Worm (Caenorhabditis elegans): ENCODE measurements around the gene F19C6.3.

Gene F19C6.3

ce11 chrX:10049160-10049559 lies 40.6 kb upstream of the F19C6.3 start, which contains the start of gene gnrr-3:
Gene gnrr-3, plus strand, starts transcription at chrX:10049460.
- TF ChIP-seq fos-1 (tag; optimal IDR thresholded peaks at IDR 0.05) (no peak), ceh-28 (tag; optimal IDR thresholded peaks at IDR 0.05) (no peak), nhr-11 (tag; optimal IDR thresholded peaks at IDR 0.05) (no peak), unc-62 (GFP tag; optimal IDR thresholded peaks at IDR 0.05) (no peak), ceh-82 (tag; optimal IDR thresholded peaks at IDR 0.05) (no peak), ama-1 (optimal IDR thresholded peaks at IDR 0.05) (no peak), ztf-11 (tag; optimal IDR thresholded peaks at IDR 0.05) (no peak), nhr-77 (tag; optimal IDR thresholded peaks at IDR 0.05) (no peak), fkh-2 (tag; optimal IDR thresholded peaks at IDR 0.05) (no peak), nhr-25 (tag; optimal IDR thresholded peaks at IDR 0.05) (no peak), lsy-12 (tag; optimal IDR thresholded peaks at IDR 0.05) (no peak), tbx-2 (tag; optimal IDR thresholded peaks at IDR 0.05) (no peak), lin-15B (tag; optimal IDR thresholded peaks at IDR 0.05) (no peak), ZK546.5 (tag; optimal IDR thresholded peaks at IDR 0.05) (no peak), nhr-67 (tag; optimal IDR thresholded peaks at IDR 0.05) (no peak), aly-2 (tag; optimal IDR thresholded peaks at IDR 0.05) (no peak), pqm-1 (tag; optimal IDR thresholded peaks at IDR 0.05) (no peak), ztf-4 (tag; optimal IDR thresholded peaks at IDR 0.05) (no peak), lin-39 (tag; optimal IDR thresholded peaks at IDR 0.05) (no peak), eor-1 (tag; optimal IDR thresholded peaks at IDR 0.05) (no peak)

ce11 chrX:10047325-10047724 lies 38.8 kb upstream of the F19C6.3 start, which contains the start of gene ZC374.2:
Gene ZC374.2, minus strand, starts transcription at chrX:10047425.
- TF ChIP-seq nhr-28 (tag; optimal IDR thresholded peaks at IDR 0.05) (no peak), ceh-9 (tag; optimal IDR thresholded peaks at IDR 0.05) (no peak), mdl-1 (tag; optimal IDR thresholded peaks at IDR 0.05) (no peak), sea-2 (GFP tag; optimal IDR thresholded peaks at IDR 0.05) (no peak), elt-1 (tag; optimal IDR thresholded peaks at IDR 0.05) (no peak), ztf-4 (tag; optimal IDR thresholded peaks at IDR 0.05) (no peak)

ce11 chrX:10044473-10044872 lies 35.9 kb upstream of the F19C6.3 start:
- no peak for TF ChIP-seq fos-1 (tag; optimal IDR thresholded peaks at IDR 0.05)
- no peak for TF ChIP-seq ceh-16 (tag; optimal IDR thresholded peaks at IDR 0.05)
- TF ChIP-seq ama-1 (optimal IDR thresholded peaks at IDR 0.05) = no peak
- no peak for TF ChIP-seq nhr-25 (tag; optimal IDR thresholded peaks at IDR 0.05)

ce11 chrX:10030836-10031235 lies 22.3 kb upstream of the F19C6.3 start, which contains the start of gene sek-6:
Gene sek-6, plus strand, starts transcription at chrX:10031150.
- TF ChIP-seq sea-2 (GFP tag; optimal IDR thresholded peaks at IDR 0.05) (no peak), elt-2 (tag; optimal IDR thresholded peaks at IDR 0.05) (peak; percentile 44)

- TF ChIP-seq nhr-77 (tag; optimal IDR thresholded peaks at IDR 0.05) (no peak), snpc-4 (tag; optimal IDR thresholded peaks at IDR 0.05) (no peak), ama-1 (optimal IDR thresholded peaks at IDR 0.05) (no peak), nhr-25 (tag; optimal IDR thresholded peaks at IDR 0.05) (no peak), sea-2 (GFP tag; optimal IDR thresholded peaks at IDR 0.05) (no peak), fkh-2 (tag; optimal IDR thresholded peaks at IDR 0.05) (no peak), lsy-12 (tag; optimal IDR thresholded peaks at IDR 0.05) (no peak), lin-39 (tag; optimal IDR thresholded peaks at IDR 0.05) (no peak), ZK546.5 (tag; optimal IDR thresholded peaks at IDR 0.05) (no peak), nhr-76 (tag; optimal IDR thresholded peaks at IDR 0.05) (no peak), unc-62 (GFP tag; optimal IDR thresholded peaks at IDR 0.05) (no peak), nhr-67 (tag; optimal IDR thresholded peaks at IDR 0.05) (no peak)
Measured at ce11 chrX:10027556-10027955, 19.0 kb upstream of the F19C6.3 start, which contains the start of gene mkk-4. Gene mkk-4, plus strand, starts transcription at chrX:10027856.

ce11 chrX:10026347-10026746 lies 17.8 kb upstream of the F19C6.3 start:
- TF ChIP-seq egl-5 (tag; optimal IDR thresholded peaks at IDR 0.05) (peak; percentile 45), lin-39 (tag; optimal IDR thresholded peaks at IDR 0.05) (peak; percentile 49), pha-4 (tag; optimal IDR thresholded peaks at IDR 0.05) (peak; percentile 79), zag-1 (tag; optimal IDR thresholded peaks at IDR 0.05) (no peak), elt-2 (tag; optimal IDR thresholded peaks at IDR 0.05) (peak; percentile 4), hmg-11 (tag; optimal IDR thresholded peaks at IDR 0.05) (peak; percentile 49), nhr-25 (tag; optimal IDR thresholded peaks at IDR 0.05) (peak; percentile 30), nhr-23 (tag; optimal IDR thresholded peaks at IDR 0.05) (peak; percentile 54), nfya-1 (tag; optimal IDR thresholded peaks at IDR 0.05; ENCODE audit: insufficient read depth) (peak; percentile 60), R02D3.7 (tag; optimal IDR thresholded peaks at IDR 0.05) (no peak), lsy-12 (tag; optimal IDR thresholded peaks at IDR 0.05) (peak; percentile 48), nhr-12 (tag; optimal IDR thresholded peaks at IDR 0.05) (no peak), ceh-28 (tag; optimal IDR thresholded peaks at IDR 0.05) (peak; percentile 67), elt-1 (tag; optimal IDR thresholded peaks at IDR 0.05) (peak; percentile 22), aly-2 (tag; optimal IDR thresholded peaks at IDR 0.05) (no peak), snpc-4 (tag; optimal IDR thresholded peaks at IDR 0.05) (peak; percentile 48), egl-27 (tag; optimal IDR thresholded peaks at IDR 0.05) (peak; percentile 9)
